Worm (Caenorhabditis elegans) whole organism, L3 larva: ENCODE data around the gene ldp-1.

Experiments
- jun-1 ChIP-seq: fragments of 150-350 bp; optimal IDR thresholded peaks from 2 replicates; lab custom pipeline; 2014; ENCODE audit warnings: missing biosample characterization, missing genetic modification reagents, missing genetic modification characterization
- nhr-23 ChIP-seq: fragments of 150-350 bp; optimal IDR thresholded peaks from 2 replicates; lab custom pipeline; 2014; ENCODE audit warnings: missing biosample characterization, missing genetic modification reagents, missing genetic modification characterization
- pqm-1 ChIP-seq: fragments of 150-350 bp; optimal IDR thresholded peaks from 2 replicates; lab custom pipeline; 2017; ENCODE audit warnings: missing biosample characterization, missing genetic modification characterization, inconsistent platforms
- unc-62 ChIP-seq: fragments of 150-350 bp; sonication (generic microtip); optimal IDR thresholded peaks from 4 replicates; lab custom pipeline; 2014; ENCODE audit warnings: missing biosample characterization, missing genetic modification reagents, missing genetic modification characterization

ce11 chrV:2177307-2177764 lies 50.0 kb downstream of the ldp-1 start, which contains the start of gene srbc-17:
- TF ChIP-seq pqm-1 (tag; lab: Kevin White, UChicago) (no peak), nhr-23 (no peak), jun-1 (tag; lab: Kevin White, UChicago) (no peak), unc-62 (GFP tag; lab: Kevin White, UChicago) (no peak)
